Worm (Caenorhabditis elegans) whole organism, late embryonic: ENCODE measurements around the gene lars-1.

ENCODE experiments used
- ceh-31 ChIP-seq: sonication (generic microtip); optimal IDR thresholded peaks from 2 replicates; lab custom pipeline; 2016; ENCODE audit warnings: missing genetic modification characterization, missing compliant biosample characterization
- dve-1 ChIP-seq: sonication (generic microtip); optimal IDR thresholded peaks from 2 replicates; lab custom pipeline; 2017; ENCODE audit warnings: antibody characterized with exemption, mild to moderate bottlenecking, missing genetic modification characterization, missing compliant biosample characterization

- TF ChIP-seq dve-1 (tag; lab: Kevin White, UChicago) (no peak), ceh-31 (tag; lab: Kevin White, UChicago) (no peak)
Observed at ce11 chrIII:4164071-4164470, 22.5 kb downstream of the lars-1 start, which contains the start of gene C16C10.8.
